Worm (Caenorhabditis elegans) whole organism, late embryonic: ENCODE results near the gene daf-36.
A peak's percentile ranks its signal among the peaks of the same experiment; 100 is the strongest.

Experiments used
- C38D4.7 ChIP-seq: fragments of 200-800 bp; sonication (Bioruptor generic); optimal IDR thresholded peaks from 2 replicates; lab custom pipeline; 2018; ENCODE audit warnings: mild to moderate bottlenecking, missing genetic modification characterization, moderate library complexity, missing compliant biosample characterization
- F13H6.1 ChIP-seq: sonication (generic microtip); optimal IDR thresholded peaks from 2 replicates; lab custom pipeline; 2016; ENCODE audit warnings: missing genetic modification characterization, missing compliant biosample characterization
- K09A11.1 ChIP-seq: sonication (generic microtip); optimal IDR thresholded peaks from 2 replicates; lab custom pipeline; 2017; ENCODE audit warnings: antibody characterized with exemption, mild to moderate bottlenecking, missing genetic modification characterization, missing compliant biosample characterization; ENCODE audit not compliant: insufficient read depth
- T23F11.4 ChIP-seq: fragments of 200-800 bp; sonication (Bioruptor generic); optimal IDR thresholded peaks from 2 replicates; lab custom pipeline; 2018; ENCODE audit warnings: mild to moderate bottlenecking, missing genetic modification characterization, missing compliant biosample characterization
- ahr-1 ChIP-seq: sonication (generic microtip); optimal IDR thresholded peaks from 2 replicates; lab custom pipeline; 2016; ENCODE audit warnings: missing genetic modification characterization, missing compliant biosample characterization
- ama-1 ChIP-seq: fragments of 150-350 bp; optimal IDR thresholded peaks from 2 replicates; lab custom pipeline; 2014
- ceh-24 ChIP-seq: sonication (generic microtip); optimal IDR thresholded peaks from 2 replicates; lab custom pipeline; 2016; ENCODE audit warnings: mild to moderate bottlenecking, missing genetic modification characterization, missing compliant biosample characterization
- ceh-30 ChIP-seq: fragments of 150-350 bp; optimal IDR thresholded peaks from 2 replicates; lab custom pipeline; 2014; ENCODE audit warnings: missing biosample characterization, missing genetic modification characterization
- ceh-31 ChIP-seq: sonication (generic microtip); optimal IDR thresholded peaks from 2 replicates; lab custom pipeline; 2016; ENCODE audit warnings: missing genetic modification characterization, missing compliant biosample characterization
- ceh-34 ChIP-seq: sonication (generic microtip); optimal IDR thresholded peaks from 2 replicates; lab custom pipeline; 2016; ENCODE audit warnings: mild to moderate bottlenecking, missing genetic modification characterization, missing compliant biosample characterization
- ceh-45 ChIP-seq: fragments of 200-800 bp; sonication (Bioruptor generic); IDR thresholded peaks from 2 replicates; pipeline ENCODE4 v1.3.6; 2022; ENCODE audit warnings: missing genetic modification reagents, missing genetic modification characterization, missing compliant biosample characterization
- ceh-6 ChIP-seq: fragments of 200-800 bp; sonication (Bioruptor generic); optimal IDR thresholded peaks from 2 replicates; lab custom pipeline; 2018; ENCODE audit warnings: mild to moderate bottlenecking, missing genetic modification characterization, missing compliant biosample characterization
- elt-2 ChIP-seq: sonication (generic microtip); optimal IDR thresholded peaks from 2 replicates; lab custom pipeline; 2016; ENCODE audit warnings: missing genetic modification reagents, missing genetic modification characterization, missing compliant biosample characterization
- eyg-1 ChIP-seq: sonication (generic microtip); optimal IDR thresholded peaks from 2 replicates; lab custom pipeline; 2016; ENCODE audit warnings: missing genotype, missing genetic modification characterization, missing compliant biosample characterization
- fkh-10 ChIP-seq: fragments of 150-350 bp; optimal IDR thresholded peaks from 2 replicates; lab custom pipeline; 2014; ENCODE audit warnings: missing biosample characterization, missing genetic modification reagents, missing genetic modification characterization
- hlh-13 ChIP-seq: fragments of 200-800 bp; sonication (Bioruptor generic); optimal IDR thresholded peaks from 2 replicates; lab custom pipeline; 2018; ENCODE audit warnings: mild to moderate bottlenecking, missing genetic modification characterization, missing compliant biosample characterization
- hlh-30 ChIP-seq: sonication (generic microtip); optimal IDR thresholded peaks from 2 replicates; lab custom pipeline; 2017; ENCODE audit warnings: antibody characterized with exemption, missing genetic modification characterization, missing compliant biosample characterization; ENCODE audit not compliant: insufficient read depth
- hlh-6 ChIP-seq: sonication (generic microtip); optimal IDR thresholded peaks from 2 replicates; lab custom pipeline; 2016; ENCODE audit warnings: missing genotype, missing genetic modification characterization, missing compliant biosample characterization
- lim-6 ChIP-seq: sonication (generic microtip); optimal IDR thresholded peaks from 2 replicates; lab custom pipeline; 2016; ENCODE audit warnings: missing genetic modification characterization, missing compliant biosample characterization
- madf-2 ChIP-seq: sonication (generic microtip); optimal IDR thresholded peaks from 2 replicates; lab custom pipeline; 2017; ENCODE audit warnings: missing genetic modification characterization, missing compliant biosample characterization
- nfya-1 ChIP-seq: sonication (generic microtip); optimal IDR thresholded peaks from 2 replicates; lab custom pipeline; 2017; ENCODE audit warnings: missing genetic modification characterization, mild to moderate bottlenecking, missing compliant biosample characterization, antibody characterized with exemption, moderate library complexity
- nhr-11 ChIP-seq: fragments of 150-350 bp; optimal IDR thresholded peaks from 2 replicates; lab custom pipeline; 2014; ENCODE audit warnings: missing biosample characterization, missing genetic modification characterization
- pat-9 ChIP-seq: fragments of 200-800 bp; sonication (Bioruptor generic); optimal IDR thresholded peaks from 2 replicates; lab custom pipeline; 2018; ENCODE audit warnings: mild to moderate bottlenecking, missing genetic modification characterization, moderate library complexity, missing compliant biosample characterization
- pha-4 ChIP-seq: fragments of 150-350 bp; optimal IDR thresholded peaks from 2 replicates; lab custom pipeline; 2018; ENCODE audit warnings: missing biosample characterization, missing genetic modification reagents, missing genetic modification characterization
- pqm-1 ChIP-seq: sonication (generic microtip); optimal IDR thresholded peaks from 2 replicates; lab custom pipeline; 2016; ENCODE audit warnings: missing genetic modification characterization, missing compliant biosample characterization
- pros-1 ChIP-seq: fragments of 150-350 bp; optimal IDR thresholded peaks from 2 replicates; lab custom pipeline; 2014; ENCODE audit warnings: missing biosample characterization, missing genetic modification reagents, missing genetic modification characterization
- ref-2 ChIP-seq: sonication (generic microtip); optimal IDR thresholded peaks from 2 replicates; lab custom pipeline; 2016; ENCODE audit warnings: missing genetic modification characterization, missing compliant biosample characterization
- rnt-1 ChIP-seq: sonication (generic microtip); optimal IDR thresholded peaks from 2 replicates; lab custom pipeline; 2016; ENCODE audit warnings: missing genetic modification characterization, missing compliant biosample characterization
- ttx-3 ChIP-seq: sonication (generic microtip); optimal IDR thresholded peaks from 2 replicates; lab custom pipeline; 2016; ENCODE audit warnings: missing genetic modification reagents, missing genetic modification characterization, missing compliant biosample characterization
- unc-3 ChIP-seq, 2 experiments: fragments of 200-800 bp in 1 of 2; sonication (Bioruptor generic) in 1 of 2; sonication (generic microtip) in 1 of 2; conservative IDR thresholded peaks in 1 of 2; optimal IDR thresholded peaks in 1 of 2; 2 replicates each; pipeline versions ENCODE4 v1.3.6 to Lab custom; 2016 to 2022; ENCODE audit warnings: missing compliant biosample characterization in 2 of 2, missing genetic modification characterization in 2 of 2, missing genetic modification reagents in 1 of 2
- unc-42 ChIP-seq: sonication (generic microtip); optimal IDR thresholded peaks from 2 replicates; lab custom pipeline; 2016; ENCODE audit warnings: missing genotype, missing genetic modification characterization, missing compliant biosample characterization
- zip-5 ChIP-seq: sonication (generic microtip); optimal IDR thresholded peaks from 2 replicates; lab custom pipeline; 2016; ENCODE audit warnings: missing genetic modification characterization, missing compliant biosample characterization
- ztf-16 ChIP-seq: sonication (generic microtip); optimal IDR thresholded peaks from 2 replicates; lab custom pipeline; 2017; ENCODE audit warnings: missing genetic modification characterization, missing compliant biosample characterization

daf-36 gene

ce11 chrV:10206502-10206901 is 19.0 kb downstream of the daf-36 start, which contains the start of gene rpc-25:
Gene rpc-25 (minus strand): TSS chrV:10206602.
- TF ChIP-seq ama-1 (lab: Kevin White, UChicago) (no peak), rnt-1 (tag; lab: Kevin White, UChicago) (no peak), ceh-6 (GFP tag; lab: Kevin White, UChicago) (no peak), pha-4 (tag; lab: Kevin White, UChicago) (no peak), nhr-11 (tag; lab: Kevin White, UChicago) (no peak), ceh-45 (GFP tag; lab: Robert Waterston, UW) (no peak), pat-9 (tag; lab: Kevin White, UChicago) (no peak), pqm-1 (tag; lab: Kevin White, UChicago) (no peak), pros-1 (tag; lab: Kevin White, UChicago) (no peak), zip-5 (no peak), T23F11.4 (GFP tag; lab: Kevin White, UChicago) (no peak), F13H6.1 (no peak), hlh-6 (tag; lab: Kevin White, UChicago) (no peak), ztf-16 (tag; lab: Kevin White, UChicago) (no peak), unc-42 (tag; lab: Kevin White, UChicago) (no peak)

DNA sequence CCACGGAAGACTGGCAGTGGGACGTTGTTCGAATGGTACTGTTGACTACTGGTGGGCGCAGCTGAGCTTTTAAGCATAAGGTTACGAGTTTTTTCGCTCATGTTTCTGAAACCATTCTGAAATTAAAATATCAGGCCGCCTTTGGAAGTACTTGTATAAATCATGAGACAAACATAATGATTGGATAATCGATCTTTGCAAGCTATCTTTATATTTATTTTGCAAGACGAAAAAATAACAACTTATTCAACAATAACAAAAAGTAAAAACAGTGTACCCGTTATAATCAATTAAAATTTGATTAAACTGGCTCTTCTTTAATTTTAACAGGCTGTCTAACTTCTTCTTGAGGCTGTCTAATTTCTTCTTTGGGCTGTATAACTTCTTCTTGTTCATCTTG is 20.0 kb downstream of the daf-36 start, which contains the start of gene ZK856.16:
Gene ZK856.16 (minus strand): TSS at position 101 of the 400 bp plus-strand sequence.
- TF ChIP-seq eyg-1 (tag; lab: Kevin White, UChicago) (no peak), ceh-6 (GFP tag; lab: Kevin White, UChicago) (no peak), ceh-45 (GFP tag; lab: Robert Waterston, UW) (no peak), ztf-16 (tag; lab: Kevin White, UChicago) (no peak)

DNA sequence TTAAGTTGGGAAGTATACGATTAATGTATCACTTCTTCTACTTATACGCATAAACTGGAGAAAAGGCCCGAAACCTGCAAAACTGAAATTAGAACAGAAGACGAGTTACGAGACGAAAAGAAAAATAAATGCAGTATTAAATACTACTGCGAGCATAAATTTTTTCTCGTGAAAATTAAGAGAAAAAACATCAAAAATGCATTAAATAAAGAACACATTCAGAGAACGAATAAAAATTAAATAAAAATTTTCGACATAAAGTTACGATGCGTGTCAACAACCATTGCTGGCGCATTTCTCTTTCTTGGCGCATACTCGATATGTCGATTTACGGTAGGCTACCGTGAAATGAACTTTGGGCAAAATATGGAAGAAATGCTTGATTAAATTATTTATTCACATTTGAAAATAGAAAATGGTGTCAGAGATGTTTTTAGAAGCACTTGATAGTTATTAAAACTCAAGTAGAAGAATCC is 20.6 kb downstream of the daf-36 start, which contains the start of the genes ZK856.19 and ZK856.11:
Gene ZK856.19 (minus strand): TSS at position 51 of the 476 bp plus-strand sequence.
Gene ZK856.11 (minus strand): TSS at position 76 of the 476 bp plus-strand sequence.
- TF ChIP-seq lim-6 (no peak), unc-3 (GFP tag; conservative IDR thresholded peaks at IDR 0.05; lab: Robert Waterston, UW) (no peak), unc-3 (tag; optimal IDR thresholded peaks at IDR 0.05; lab: Kevin White, UChicago) (no peak), unc-42 (tag; lab: Kevin White, UChicago) (peak; percentile 20), ceh-34 (tag; lab: Kevin White, UChicago) (no peak), ahr-1 (no peak), nfya-1 (tag; lab: Kevin White, UChicago) (peak; percentile 21)
- TF ChIP-seq, all 69 proteins: peak for 2

- TF ChIP-seq fkh-10: no peak
- TF ChIP-seq ceh-34 (tag; lab: Kevin White, UChicago): no peak
- TF ChIP-seq ceh-31: no peak
- TF ChIP-seq elt-2 (tag; lab: Kevin White, UChicago): peak; percentile 41
- TF ChIP-seq ttx-3 (tag; lab: Kevin White, UChicago): no peak
Measured at ce11 chrV:10203435-10204009, 22.0 kb downstream of the daf-36 start, which contains the start of gene chpf-1. Gene chpf-1 (minus strand): TSS chrV:10203485.

DNA sequence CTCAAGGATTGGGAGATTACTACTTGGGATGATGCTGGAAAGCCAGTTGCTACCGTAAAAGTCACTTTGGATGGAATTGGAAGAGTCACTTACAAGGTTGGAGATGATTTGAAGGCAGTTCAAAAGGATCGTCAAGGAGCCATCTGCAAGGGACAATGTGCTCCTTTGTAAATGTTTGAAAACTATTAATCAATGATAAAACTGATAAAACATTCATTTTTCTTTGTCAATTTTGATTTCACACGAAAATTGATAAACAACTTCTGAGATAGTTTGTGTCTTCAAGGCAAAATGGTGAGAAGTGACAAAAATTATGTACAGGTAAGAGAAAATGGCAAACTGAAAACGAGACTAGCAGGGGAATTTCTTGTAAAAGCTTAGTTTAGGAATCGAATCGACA is 23.2 kb downstream of the daf-36 start:
- TF ChIP-seq pat-9 (tag; lab: Kevin White, UChicago): no peak
- no peak for TF ChIP-seq C38D4.7 (GFP tag; lab: Kevin White, UChicago)
- TF ChIP-seq madf-2 (tag; lab: Kevin White, UChicago): no peak
- no peak for TF ChIP-seq K09A11.1 (tag; lab: Kevin White, UChicago)
- TF ChIP-seq ref-2 (tag; lab: Kevin White, UChicago): no peak
- no peak for TF ChIP-seq ceh-30 (tag; lab: Kevin White, UChicago)
- TF ChIP-seq hlh-13: no peak
- TF ChIP-seq pqm-1 (tag; lab: Kevin White, UChicago): no peak
- no peak for TF ChIP-seq ceh-24 (tag; lab: Kevin White, UChicago)
- TF ChIP-seq hlh-30 (tag; lab: Kevin White, UChicago): no peak
- TF ChIP-seq, all 69 proteins: peak for 0
